Fruit fly (Drosophila melanogaster): Measurements from ENCODE around the gene CG9784.

Gene CG9784

DNA sequence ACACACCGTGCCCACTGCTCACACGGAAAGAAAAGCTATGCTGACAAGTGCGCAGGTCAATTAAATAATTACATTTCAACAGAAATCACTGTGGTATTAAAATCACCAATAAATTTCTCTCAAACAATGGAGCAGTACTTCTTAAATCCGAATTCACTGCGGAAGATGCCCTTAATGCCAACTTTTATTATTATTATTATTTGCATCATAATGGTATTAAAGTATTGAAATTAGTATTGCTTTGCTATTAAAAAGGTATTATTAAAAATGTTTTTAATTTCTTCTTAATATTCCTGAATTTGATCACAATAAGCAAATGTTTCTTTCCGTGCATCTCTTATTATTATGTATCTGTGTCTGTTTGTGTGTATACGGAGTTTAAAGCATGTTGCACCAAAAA lies 19.0 kb downstream of the CG9784 start (continued):
- peak; percentile 59 for TF ChIP-seq phol (tag; optimal IDR thresholded peaks at IDR 0.05)
- TF ChIP-seq CG2120 (GFP tag; optimal IDR thresholded peaks at IDR 0.05): peak; percentile 48
- no peak for TF ChIP-seq Spps (tag; optimal IDR thresholded peaks at IDR 0.05)
- TF ChIP-seq Neu2 (GFP tag; optimal IDR thresholded peaks at IDR 0.05; ENCODE audit: borderline replicate concordance): no peak
- 0 out of 2 replicates have a peak, but pooled peaks have one; percentile 10 for TF ChIP-seq E2f2 (GFP tag; IDR thresholded peaks at IDR 0.05)
- TF ChIP-seq CG18011 (GFP tag; optimal IDR thresholded peaks at IDR 0.05): peak; percentile 28
- TF ChIP-seq CG34422 (GFP tag; IDR thresholded peaks at IDR 0.05): no peak
- 0 out of 2 replicates have a peak, but pooled peaks have one; percentile 18 for TF ChIP-seq CG14014 (GFP tag; IDR thresholded peaks at IDR 0.05)
- no peak for TF ChIP-seq CG14965 (GFP tag; optimal IDR thresholded peaks at IDR 0.05; ENCODE audit: borderline replicate concordance)
- TF ChIP-seq CG15073 (GFP tag; optimal IDR thresholded peaks at IDR 0.05): no peak
- TF ChIP-seq gcm (GFP tag; optimal IDR thresholded peaks at IDR 0.05): peak; percentile 9
- no peak for TF ChIP-seq Oaz (GFP tag; IDR thresholded peaks at IDR 0.05)
- peak; percentile 53 for TF ChIP-seq CG30403 (GFP tag; optimal IDR thresholded peaks at IDR 0.05)
- TF ChIP-seq CG2678 (tag; optimal IDR thresholded peaks at IDR 0.05): peak; percentile 76
- TF ChIP-seq CG15514 (GFP tag; optimal IDR thresholded peaks at IDR 0.05): peak; percentile 25
- no peak for TF ChIP-seq CG16813 (GFP tag; IDR thresholded peaks at IDR 0.05; ENCODE audit: partially characterized antibody)
- no peak for TF ChIP-seq Dip3 (GFP tag; optimal IDR thresholded peaks at IDR 0.05)
- peak; percentile 49 for TF ChIP-seq Sox100B (GFP tag; optimal IDR thresholded peaks at IDR 0.05)
- TF ChIP-seq ara (GFP tag; IDR thresholded peaks at IDR 0.05): 0 out of 2 replicates have a peak, but pooled peaks have one; percentile 39
- 0 out of 3 replicates have a peak, but pooled peaks have one; percentile 36 for TF ChIP-seq Dbx (GFP tag; IDR thresholded peaks at IDR 0.05)
- no peak for TF ChIP-seq CG7372 (GFP tag; IDR thresholded peaks at IDR 0.05)
- TF ChIP-seq chm (GFP tag; IDR thresholded peaks at IDR 0.05): no peak
- no peak for TF ChIP-seq zfh1 (GFP tag; IDR thresholded peaks at IDR 0.05)
- peak; percentile 8 for TF ChIP-seq scrt (GFP tag; optimal IDR thresholded peaks at IDR 0.05)
- no peak for TF ChIP-seq gro (GFP tag; optimal IDR thresholded peaks at IDR 0.05)
- TF ChIP-seq Meics (GFP tag; optimal IDR thresholded peaks at IDR 0.05): peak; percentile 70
- TF ChIP-seq CG10979 (tag; optimal IDR thresholded peaks at IDR 0.05): peak; percentile 41
- TF ChIP-seq Drgx (GFP tag; IDR thresholded peaks at IDR 0.05): peak; percentile 40; the same call in 1 of the 2 replicates
- TF ChIP-seq Gsc (GFP tag; IDR thresholded peaks at IDR 0.05): no peak
- TF ChIP-seq CG9727 (GFP tag; optimal IDR thresholded peaks at IDR 0.05): peak; percentile 57
- TF ChIP-seq CG7987 (GFP tag; optimal IDR thresholded peaks at IDR 0.05): no peak
- TF ChIP-seq ttk (GFP tag; IDR thresholded peaks at IDR 0.05): 0 out of 2 replicates have a peak, but pooled peaks have one; percentile 14
- peak; percentile 18 for TF ChIP-seq ewg (GFP tag; optimal IDR thresholded peaks at IDR 0.05)
- TF ChIP-seq D (optimal IDR thresholded peaks at IDR 0.05): no peak
- TF ChIP-seq D (GFP tag; optimal IDR thresholded peaks at IDR 0.05): peak; percentile 11
- peak; percentile 53 for TF ChIP-seq nmo (GFP tag; optimal IDR thresholded peaks at IDR 0.05)
- peak; percentile 30 for TF ChIP-seq CG18619 (GFP tag; optimal IDR thresholded peaks at IDR 0.05)
- no peak for TF ChIP-seq CG31388 (GFP tag; optimal IDR thresholded peaks at IDR 0.05)
- no peak for TF ChIP-seq Lim3 (GFP tag; IDR thresholded peaks at IDR 0.05)
- TF ChIP-seq Stat92E (GFP tag; optimal IDR thresholded peaks at IDR 0.05): no peak
- no peak for TF ChIP-seq Scr (GFP tag; IDR thresholded peaks at IDR 0.05; ENCODE audit: partially characterized antibody)
- no peak for TF ChIP-seq CG1832 (GFP tag; optimal IDR thresholded peaks at IDR 0.05)
- 0 out of 2 replicates have a peak, but pooled peaks have one; percentile 5 for TF ChIP-seq CG9215 (GFP tag; IDR thresholded peaks at IDR 0.05)
- peak; percentile 4 for TF ChIP-seq sug (tag; optimal IDR thresholded peaks at IDR 0.05)
- TF ChIP-seq pho (GFP tag; optimal IDR thresholded peaks at IDR 0.05): peak; percentile 3
- TF ChIP-seq exex (tag; optimal IDR thresholded peaks at IDR 0.05): no peak
- no peak for TF ChIP-seq pros (GFP tag; optimal IDR thresholded peaks at IDR 0.05)
- no peak for TF ChIP-seq prd (optimal IDR thresholded peaks at IDR 0.05)
- peak; percentile 36; the same call in 1 of the 3 replicates for TF ChIP-seq prd (GFP tag; IDR thresholded peaks at IDR 0.05)
- TF ChIP-seq tin (GFP tag; optimal IDR thresholded peaks at IDR 0.05): peak; percentile 9
